Worm (Caenorhabditis elegans) whole organism, L4 larva: Measurements from ENCODE around the gene C25F6.1.
A peak's percentile ranks its signal among the peaks of the same experiment; 100 is the strongest.

Experiments
- F49E8.2 ChIP-seq: sonication (generic microtip); optimal IDR thresholded peaks from 2 replicates; lab custom pipeline; 2016; ENCODE audit warnings: missing compliant biosample characterization, mild to moderate bottlenecking, missing genetic modification characterization, borderline replicate concordance
- R02D3.7 ChIP-seq: fragments of 150-350 bp; sonication (generic microtip); optimal IDR thresholded peaks from 3 replicates; lab custom pipeline; 2014; ENCODE audit warnings: missing biosample characterization, missing genetic modification characterization
- T26A8.4 ChIP-seq: fragments of 200-800 bp; sonication (Bioruptor generic); IDR thresholded peaks from 2 replicates; pipeline ENCODE4 v1.3.6; 2022; ENCODE audit warnings: missing genetic modification characterization, missing compliant biosample characterization
- Y105C5A.15 ChIP-seq: fragments of 200-800 bp; sonication (Bioruptor generic); IDR thresholded peaks from 2 replicates; pipeline ENCODE4 v1.3.6; 2022; ENCODE audit warnings: missing genetic modification characterization, missing compliant biosample characterization
- Y5F2A.4 ChIP-seq: fragments of 200-800 bp; sonication (Bioruptor generic); optimal IDR thresholded peaks from 2 replicates; lab custom pipeline; 2018; ENCODE audit warnings: mild to moderate bottlenecking, missing genetic modification characterization, missing compliant biosample characterization
- Y75B8A.6 ChIP-seq: fragments of 200-800 bp; sonication (Bioruptor generic); IDR thresholded peaks from 2 replicates; pipeline ENCODE4 v1.3.6; 2022; ENCODE audit warnings: missing genetic modification reagents, missing genetic modification characterization, missing compliant biosample characterization
- ZK546.5 ChIP-seq, 2 experiments: sonication (generic microtip); optimal IDR thresholded peaks; 2 replicates each; lab custom pipeline; 2017; ENCODE audit warnings: missing biosample characterization in 2 of 2, missing genetic modification characterization in 2 of 2
- aha-1 ChIP-seq: fragments of 150-350 bp; peaks from one replicate; lab custom pipeline; 2014; ENCODE audit warnings: missing biosample characterization, missing genetic modification characterization
- aly-2 ChIP-seq: sonication (generic microtip); optimal IDR thresholded peaks from 2 replicates; lab custom pipeline; 2018; ENCODE audit warnings: missing biosample characterization, missing genetic modification characterization
- ama-1 ChIP-seq: fragments of 150-350 bp; optimal IDR thresholded peaks from 2 replicates; lab custom pipeline; 2014; ENCODE audit warnings: inconsistent platforms, mixed read lengths
- attf-4 ChIP-seq: sonication (generic microtip); optimal IDR thresholded peaks from 3 replicates; lab custom pipeline; 2017; ENCODE audit warnings: missing biosample characterization, missing genetic modification characterization
- ceh-28 ChIP-seq: fragments of 150-350 bp; optimal IDR thresholded peaks from 2 replicates; lab custom pipeline; 2014; ENCODE audit warnings: missing biosample characterization, missing genetic modification reagents, missing genetic modification characterization
- ceh-62 ChIP-seq: sonication (generic microtip); optimal IDR thresholded peaks from 2 replicates; lab custom pipeline; 2017; ENCODE audit warnings: missing biosample characterization, missing genetic modification characterization
- ctbp-1 ChIP-seq: fragments of 200-800 bp; sonication (Bioruptor generic); IDR thresholded peaks from 2 replicates; pipeline ENCODE4 v1.3.6; 2022; ENCODE audit warnings: missing genetic modification reagents, missing genetic modification characterization, missing compliant biosample characterization
- daf-16 ChIP-seq, 3 experiments: sonication (generic microtip); optimal IDR thresholded peaks; 2 replicates each; lab custom pipeline; 2016 to 2017; ENCODE audit warnings: missing genetic modification characterization in 3 of 3, missing genetic modification reagents in 3 of 3, mild to moderate bottlenecking in 2 of 3, missing compliant biosample characterization in 2 of 3, missing biosample characterization in 1 of 3, moderate library complexity in 1 of 3
- dmd-6 ChIP-seq: fragments of 200-800 bp; sonication (Bioruptor generic); IDR thresholded peaks from 2 replicates; pipeline ENCODE4 v1.3.6; 2022; ENCODE audit warnings: missing genetic modification reagents, missing genetic modification characterization, missing compliant biosample characterization
- dve-1 ChIP-seq: sonication (generic microtip); optimal IDR thresholded peaks from 2 replicates; lab custom pipeline; 2017; ENCODE audit warnings: antibody characterized with exemption, mild to moderate bottlenecking, missing genetic modification characterization, missing compliant biosample characterization; ENCODE audit not compliant: insufficient read depth
- fkh-10 ChIP-seq: fragments of 150-350 bp; optimal IDR thresholded peaks from 2 replicates; lab custom pipeline; 2014; ENCODE audit warnings: missing biosample characterization, missing genetic modification reagents, missing genetic modification characterization
- hlh-11 ChIP-seq: fragments of 200-800 bp; sonication (Bioruptor generic); optimal IDR thresholded peaks from 2 replicates; lab custom pipeline; 2018; ENCODE audit warnings: mild to moderate bottlenecking, missing genetic modification characterization, missing compliant biosample characterization
- hlh-30 ChIP-seq: sonication (generic microtip); optimal IDR thresholded peaks from 2 replicates; lab custom pipeline; 2017; ENCODE audit warnings: antibody characterized with exemption, mild to moderate bottlenecking, missing genetic modification characterization, missing compliant biosample characterization; ENCODE audit not compliant: insufficient read depth
- hmg-1.1 ChIP-seq: fragments of 200-800 bp; sonication (Bioruptor generic); IDR thresholded peaks from 2 replicates; pipeline ENCODE4 v1.3.6; 2022; ENCODE audit warnings: missing genetic modification reagents, missing genetic modification characterization, missing compliant biosample characterization
- jun-1 ChIP-seq: fragments of 150-350 bp; optimal IDR thresholded peaks from 2 replicates; lab custom pipeline; 2014; ENCODE audit warnings: missing biosample characterization, missing genetic modification reagents, missing genetic modification characterization
- lin-1 ChIP-seq: fragments of 200-800 bp; sonication (Bioruptor generic); IDR thresholded peaks from 2 replicates; pipeline ENCODE4 v1.3.6; 2022; ENCODE audit warnings: missing genetic modification reagents, missing genetic modification characterization, missing compliant biosample characterization
- lin-15B ChIP-seq: fragments of 150-350 bp; sonication (generic microtip); optimal IDR thresholded peaks from 3 replicates; lab custom pipeline; 2014; ENCODE audit warnings: missing biosample characterization, missing genetic modification characterization
- lin-38 ChIP-seq: fragments of 200-800 bp; sonication (Bioruptor generic); IDR thresholded peaks from 2 replicates; pipeline ENCODE4 v1.3.6; 2022; ENCODE audit warnings: missing genetic modification reagents, missing genetic modification characterization, missing compliant biosample characterization
- lir-3 ChIP-seq: sonication (generic microtip); optimal IDR thresholded peaks from 2 replicates; lab custom pipeline; 2016; ENCODE audit warnings: mild to moderate bottlenecking, missing genetic modification characterization, missing compliant biosample characterization
- madf-5 ChIP-seq, 2 experiments: fragments of 200-800 bp; sonication (Bioruptor generic); IDR thresholded peaks; 2 replicates each; pipeline ENCODE4 v1.3.6; 2022; ENCODE audit warnings: missing compliant biosample characterization in 2 of 2, missing genetic modification characterization in 2 of 2
- madf-9 ChIP-seq: fragments of 200-800 bp; sonication (Bioruptor generic); conservative IDR thresholded peaks from 2 replicates; pipeline ENCODE4 v1.3.6; 2022; ENCODE audit warnings: missing genetic modification reagents, missing genetic modification characterization, missing compliant biosample characterization
- mdl-1 ChIP-seq, 2 experiments: fragments of 150-350 bp in 1 of 2; sonication (generic microtip) in 1 of 2; optimal IDR thresholded peaks; 2 replicates each; lab custom pipeline; 2014 to 2017; ENCODE audit warnings: missing biosample characterization in 2 of 2, missing genetic modification characterization in 2 of 2
- mxl-2 ChIP-seq: fragments of 200-800 bp; sonication (Bioruptor generic); conservative IDR thresholded peaks from 2 replicates; pipeline ENCODE4 v1.3.6; 2022; ENCODE audit warnings: missing genetic modification reagents, missing genetic modification characterization, missing compliant biosample characterization
- mxl-3 ChIP-seq: fragments of 200-800 bp; sonication (Bioruptor generic); optimal IDR thresholded peaks from 2 replicates; lab custom pipeline; 2018; ENCODE audit warnings: mild to moderate bottlenecking, missing genetic modification characterization, missing compliant biosample characterization
- nhr-102 ChIP-seq: sonication (generic microtip); optimal IDR thresholded peaks from 2 replicates; lab custom pipeline; 2016; ENCODE audit warnings: mild to moderate bottlenecking, missing genetic modification characterization, moderate library complexity, missing compliant biosample characterization
- nhr-11 ChIP-seq: fragments of 150-350 bp; optimal IDR thresholded peaks from 2 replicates; lab custom pipeline; 2014; ENCODE audit warnings: missing biosample characterization, missing genetic modification characterization
- nhr-28 ChIP-seq: fragments of 150-350 bp; optimal IDR thresholded peaks from 2 replicates; lab custom pipeline; 2014; ENCODE audit warnings: missing biosample characterization, missing genetic modification characterization
- nhr-42 ChIP-seq: fragments of 200-800 bp; sonication (Bioruptor generic); IDR thresholded peaks from 2 replicates; pipeline ENCODE4 v1.3.6; 2022; ENCODE audit warnings: missing genetic modification characterization, missing compliant biosample characterization
- nhr-77 ChIP-seq: fragments of 150-350 bp; optimal IDR thresholded peaks from 2 replicates; lab custom pipeline; 2014; ENCODE audit warnings: missing biosample characterization, missing genetic modification characterization
- pqm-1 ChIP-seq: sonication (generic microtip); optimal IDR thresholded peaks from 2 replicates; lab custom pipeline; 2017; ENCODE audit warnings: missing biosample characterization, missing genetic modification characterization
- sdz-12 ChIP-seq: fragments of 200-800 bp; sonication (Bioruptor generic); optimal IDR thresholded peaks from 2 replicates; lab custom pipeline; 2018; ENCODE audit warnings: mild to moderate bottlenecking, missing genetic modification characterization, missing compliant biosample characterization
- set-16 ChIP-seq: fragments of 200-800 bp; sonication (Bioruptor generic); IDR thresholded peaks from 2 replicates; pipeline ENCODE4 v1.3.6; 2022; ENCODE audit warnings: missing genetic modification reagents, missing genetic modification characterization, missing compliant biosample characterization
- tag-97 ChIP-seq: fragments of 200-800 bp; sonication (Bioruptor generic); IDR thresholded peaks from 2 replicates; pipeline ENCODE4 v1.3.6; 2022; ENCODE audit warnings: missing genetic modification characterization, missing compliant biosample characterization
- unc-130 ChIP-seq: sonication (generic microtip); optimal IDR thresholded peaks from 2 replicates; lab custom pipeline; 2016; ENCODE audit warnings: missing genetic modification reagents, missing genetic modification characterization, missing compliant biosample characterization
- vab-7 ChIP-seq: fragments of 200-800 bp; sonication (Bioruptor generic); IDR thresholded peaks from 2 replicates; pipeline ENCODE4 v1.3.6; 2022; ENCODE audit warnings: missing genetic modification reagents, missing genetic modification characterization, missing compliant biosample characterization
- zfp-2 ChIP-seq: sonication (generic microtip); optimal IDR thresholded peaks from 2 replicates; lab custom pipeline; 2016; ENCODE audit warnings: mild to moderate bottlenecking, missing genetic modification characterization, missing compliant biosample characterization
- zip-2 ChIP-seq: fragments of 150-350 bp; optimal IDR thresholded peaks from 2 replicates; lab custom pipeline; 2014; ENCODE audit warnings: missing biosample characterization, missing genetic modification characterization

C25F6.1 gene

DNA sequence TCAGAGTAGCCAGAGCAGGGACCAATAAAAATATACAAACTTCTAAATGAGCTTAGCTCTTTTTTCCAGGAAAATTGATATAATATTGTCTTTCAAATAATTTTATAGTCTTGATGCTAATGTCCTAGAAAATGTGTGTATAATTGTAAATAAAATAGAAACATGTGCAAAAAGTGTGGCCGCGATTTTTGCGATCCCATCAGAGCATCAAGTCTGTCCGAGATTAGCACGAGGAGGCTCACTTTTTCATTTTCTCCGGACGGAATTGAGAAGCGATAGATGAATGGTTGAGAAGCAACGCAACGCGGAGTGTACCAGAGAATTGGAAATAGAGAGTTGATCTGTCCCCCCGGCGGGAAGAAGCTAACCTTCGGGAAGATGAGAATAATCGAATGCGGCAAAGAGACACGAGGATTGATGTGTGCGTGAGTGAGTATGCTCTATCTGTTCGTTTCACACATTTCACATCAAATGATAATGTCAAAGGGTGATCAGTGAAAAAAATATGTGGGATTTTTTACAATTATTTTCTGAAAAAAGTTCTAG lies 20.2 kb downstream of the C25F6.1 start:
- TF ChIP-seq mxl-3 (peak; percentile 20), nhr-11 (peak; percentile 2), hlh-30 (tag; lab: Kevin White, UChicago) (no peak), aha-1 (tag; lab: Kevin White, UChicago) (peak; percentile 53), hlh-11 (tag; lab: Kevin White, UChicago) (peak; percentile 33)
- TF ChIP-seq, all 104 proteins: peak for 4

DNA sequence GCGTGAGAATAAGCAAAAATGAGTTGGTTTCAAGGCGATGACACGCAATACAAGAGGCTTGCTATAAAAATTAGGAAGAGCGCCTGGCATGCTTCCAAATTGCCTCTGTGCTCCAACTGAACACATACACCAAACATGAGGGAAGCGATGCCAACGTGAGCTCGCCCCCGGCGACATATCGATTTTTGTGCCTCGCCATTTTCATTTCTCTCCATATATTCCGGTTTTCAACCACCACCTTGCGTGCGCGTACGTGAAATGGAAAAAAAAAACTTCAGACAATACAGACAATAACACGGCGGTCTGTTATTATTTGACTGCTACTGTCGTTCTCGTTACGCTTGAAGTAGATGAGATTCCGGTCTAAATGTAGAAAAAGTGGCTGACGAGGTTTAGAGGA lies 21.6 kb downstream of the C25F6.1 start:
- peak; percentile 7 for TF ChIP-seq dve-1
- TF ChIP-seq hlh-30 (tag; lab: Kevin White, UChicago), result peak; percentile 1
- no peak for TF ChIP-seq dmd-6 (GFP tag; lab: Robert Waterston, UW)

DNA sequence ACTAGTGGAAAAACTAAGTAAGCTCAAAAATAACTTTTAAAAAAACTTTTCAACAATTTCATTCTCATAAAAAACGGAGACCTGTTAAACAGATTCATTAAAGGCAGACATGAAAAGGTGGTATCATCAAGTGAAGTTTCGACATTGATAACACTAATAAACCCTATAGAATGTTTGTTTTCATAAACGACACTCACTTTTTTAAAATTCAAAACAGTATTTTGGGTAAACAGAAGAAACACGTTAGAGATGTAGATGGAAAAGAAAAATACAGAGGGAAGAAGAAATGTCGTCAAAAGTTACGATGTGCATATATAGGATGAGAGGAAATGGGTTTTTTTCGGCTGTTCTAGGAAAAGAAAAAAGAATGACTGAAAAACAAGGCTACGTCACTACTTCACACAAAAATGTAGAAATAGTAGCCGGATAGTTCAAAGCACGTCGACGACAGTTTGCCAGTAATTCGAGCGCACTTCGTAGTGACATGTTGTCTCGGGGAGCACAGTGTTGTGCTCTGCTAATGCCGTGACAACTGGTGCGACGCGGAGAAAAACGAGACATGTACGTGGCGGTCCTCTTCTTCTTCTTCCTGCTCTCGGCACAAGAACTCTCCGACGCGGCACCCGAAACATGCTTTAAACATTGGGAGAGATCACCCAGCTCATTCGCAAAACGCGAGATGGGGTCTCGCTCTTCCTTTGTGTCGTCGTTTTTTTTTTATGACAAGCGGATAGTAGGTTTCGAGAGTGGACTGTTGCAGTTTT lies 23.0 kb downstream of the C25F6.1 start:
- no peak for TF ChIP-seq madf-9 (GFP tag; lab: Robert Waterston, UW)
- no peak for TF ChIP-seq ama-1
- peak; percentile 28; the same call in 1 of the 2 replicates for TF ChIP-seq set-16
- peak; percentile 7 for TF ChIP-seq hlh-11 (tag; lab: Kevin White, UChicago)
- TF ChIP-seq vab-7 (GFP tag; lab: Robert Waterston, UW), result no peak
- no peak for TF ChIP-seq Y105C5A.15
- no peak for TF ChIP-seq lin-38
- TF ChIP-seq dve-1, result peak; percentile 50
- TF ChIP-seq nhr-77, result no peak
- no peak for TF ChIP-seq sdz-12 (GFP tag; lab: Kevin White, UChicago)
- no peak for TF ChIP-seq nhr-11
- TF ChIP-seq ceh-62 (tag; lab: Kevin White, UChicago), result no peak
- TF ChIP-seq nhr-42 (GFP tag; lab: Robert Waterston, UW), result no peak
- TF ChIP-seq unc-130 (GFP tag; lab: Kevin White, UChicago), result no peak
- no peak for TF ChIP-seq madf-5 (GFP tag; IDR thresholded peaks at IDR 0.05; lab: Robert Waterston, UW)
- TF ChIP-seq ctbp-1 (GFP tag; lab: Robert Waterston, UW), result no peak
- TF ChIP-seq mxl-2 (GFP tag; lab: Robert Waterston, UW), result no peak
- no peak for TF ChIP-seq T26A8.4 (GFP tag; lab: Robert Waterston, UW)
- TF ChIP-seq aly-2 (tag; lab: Kevin White, UChicago), result no peak
- TF ChIP-seq lin-1 (GFP tag; lab: Robert Waterston, UW), result no peak
- no peak for TF ChIP-seq zip-2 (tag; lab: Kevin White, UChicago)
- no peak for TF ChIP-seq R02D3.7 (tag; lab: Kevin White, UChicago)
- no peak for TF ChIP-seq Y5F2A.4 (GFP tag; lab: Kevin White, UChicago)
- no peak for TF ChIP-seq nhr-102 (tag; lab: Kevin White, UChicago)
- TF ChIP-seq attf-4 (tag; lab: Kevin White, UChicago), result no peak
- TF ChIP-seq fkh-10 (GFP tag; lab: Kevin White, UChicago), result no peak
- no peak for TF ChIP-seq jun-1 (tag; lab: Kevin White, UChicago)
- TF ChIP-seq ZK546.5 (tag; optimal IDR thresholded peaks at IDR 0.05; lab: Kevin White, UChicago), result no peak
- no peak for TF ChIP-seq ceh-28 (tag; lab: Kevin White, UChicago)
- TF ChIP-seq nhr-28 (tag; lab: Kevin White, UChicago), result peak; percentile 4
- no peak for TF ChIP-seq lin-15B (tag; lab: Kevin White, UChicago)
- TF ChIP-seq F49E8.2 (tag; lab: Kevin White, UChicago), result no peak
- no peak for TF ChIP-seq zfp-2 (tag; lab: Kevin White, UChicago)
- no peak for TF ChIP-seq tag-97 (GFP tag; lab: Robert Waterston, UW)
- peak in 1 of 2 experiments; percentile 13 for TF ChIP-seq daf-16 (GFP tag; optimal IDR thresholded peaks at IDR 0.05; lab: Kevin White, UChicago)
- TF ChIP-seq daf-16 (tag; optimal IDR thresholded peaks at IDR 0.05; lab: Kevin White, UChicago), result peak; percentile 97
- TF ChIP-seq hmg-1.1, result no peak
- TF ChIP-seq pqm-1, result no peak
- TF ChIP-seq lir-3 (tag; lab: Kevin White, UChicago), result no peak
- TF ChIP-seq Y75B8A.6 (GFP tag; lab: Robert Waterston, UW), result no peak
- no peak for TF ChIP-seq mdl-1 (tag; optimal IDR thresholded peaks at IDR 0.05; lab: Kevin White, UChicago)
